Worm (Caenorhabditis elegans) whole organism, mixed stage, embryonic: Measurements from ENCODE around the gene tnt-4.

ENCODE experiments used
- M03D4.4 ChIP-seq: sonication (generic microtip); optimal IDR thresholded peaks from 2 replicates; lab custom pipeline; 2017; ENCODE audit warnings: mild to moderate bottlenecking, missing genetic modification characterization, missing compliant biosample characterization
- bed-3 ChIP-seq: fragments of 200-800 bp; sonication (Bioruptor generic); optimal IDR thresholded peaks from 3 replicates; lab custom pipeline; 2018; ENCODE audit warnings: mild to moderate bottlenecking, missing genetic modification characterization, moderate library complexity, missing compliant biosample characterization
- blmp-1 ChIP-seq: fragments of 150-350 bp; optimal IDR thresholded peaks from 2 replicates; lab custom pipeline; 2014; ENCODE audit warnings: missing biosample characterization, missing genetic modification characterization
- ceh-83 ChIP-seq: fragments of 200-800 bp; sonication (Bioruptor generic); optimal IDR thresholded peaks from 2 replicates; lab custom pipeline; 2018; ENCODE audit warnings: mild to moderate bottlenecking, missing genetic modification characterization, missing compliant biosample characterization
- cnd-1 ChIP-seq: fragments of 200-800 bp; sonication (Bioruptor generic); optimal IDR thresholded peaks from 2 replicates; lab custom pipeline; 2018; ENCODE audit warnings: mild to moderate bottlenecking, missing genetic modification characterization, missing compliant biosample characterization
- drap-1 ChIP-seq: fragments of 200-800 bp; sonication (Bioruptor generic); optimal IDR thresholded peaks from 3 replicates; lab custom pipeline; 2018; ENCODE audit warnings: mild to moderate bottlenecking, missing genetic modification characterization, missing compliant biosample characterization
- elt-1 ChIP-seq: sonication (generic microtip); optimal IDR thresholded peaks from 2 replicates; lab custom pipeline; 2017; ENCODE audit warnings: missing genetic modification characterization, mild to moderate bottlenecking, missing compliant biosample characterization, antibody characterized with exemption, moderate library complexity, borderline replicate concordance; ENCODE audit not compliant: insufficient read depth
- elt-3 ChIP-seq: fragments of 150-350 bp; optimal IDR thresholded peaks from 2 replicates; lab custom pipeline; 2014; ENCODE audit warnings: missing biosample characterization, missing genetic modification characterization
- flh-1 ChIP-seq: fragments of 200-800 bp; sonication (Bioruptor generic); optimal IDR thresholded peaks from 2 replicates; lab custom pipeline; 2018; ENCODE audit warnings: mild to moderate bottlenecking, missing genetic modification characterization, moderate library complexity, missing compliant biosample characterization
- ham-2 ChIP-seq: fragments of 200-800 bp; sonication (Bioruptor generic); optimal IDR thresholded peaks from 2 replicates; lab custom pipeline; 2018; ENCODE audit warnings: mild to moderate bottlenecking, missing genetic modification characterization, missing compliant biosample characterization
- hlh-1 ChIP-seq: fragments of 150-350 bp; optimal IDR thresholded peaks from 2 replicates; lab custom pipeline; 2014; ENCODE audit warnings: missing biosample characterization, missing genetic modification reagents, missing genetic modification characterization
- lin-13 ChIP-seq: fragments of 150-350 bp; optimal IDR thresholded peaks from 2 replicates; lab custom pipeline; 2014; ENCODE audit warnings: missing biosample characterization, missing genetic modification characterization
- lin-32 ChIP-seq: fragments of 200-800 bp; sonication (Bioruptor generic); optimal IDR thresholded peaks from 2 replicates; lab custom pipeline; 2018; ENCODE audit warnings: mild to moderate bottlenecking, missing genetic modification characterization, missing compliant biosample characterization
- lsy-2 ChIP-seq: fragments of 150-350 bp; optimal IDR thresholded peaks from 2 replicates; lab custom pipeline; 2014; ENCODE audit warnings: missing biosample characterization, missing genetic modification characterization
- mab-5 ChIP-seq: fragments of 150-350 bp; optimal IDR thresholded peaks from 2 replicates; lab custom pipeline; 2014; ENCODE audit warnings: missing biosample characterization, missing genetic modification characterization
- mep-1 ChIP-seq: fragments of 150-350 bp; optimal IDR thresholded peaks from 2 replicates; lab custom pipeline; 2017; ENCODE audit warnings: missing biosample characterization, missing genetic modification reagents, missing genetic modification characterization, inconsistent platforms
- mls-2 ChIP-seq: sonication (generic microtip); optimal IDR thresholded peaks from 2 replicates; lab custom pipeline; 2016; ENCODE audit warnings: mild to moderate bottlenecking, missing genetic modification characterization, moderate library complexity, missing compliant biosample characterization
- nhr-2 ChIP-seq: fragments of 150-350 bp; optimal IDR thresholded peaks from 2 replicates; lab custom pipeline; 2014; ENCODE audit warnings: missing biosample characterization, missing genetic modification characterization
- nhr-237 ChIP-seq: fragments of 150-350 bp; optimal IDR thresholded peaks from 2 replicates; lab custom pipeline; 2014; ENCODE audit warnings: missing biosample characterization, missing genetic modification characterization
- nhr-28 ChIP-seq: fragments of 150-350 bp; optimal IDR thresholded peaks from 2 replicates; lab custom pipeline; 2014; ENCODE audit warnings: missing biosample characterization, missing genetic modification characterization
- nhr-76 ChIP-seq: sonication (generic microtip); optimal IDR thresholded peaks from 2 replicates; lab custom pipeline; 2017; ENCODE audit warnings: missing biosample characterization, missing genetic modification characterization
- pha-4 ChIP-seq: fragments of 150-350 bp; optimal IDR thresholded peaks from 2 replicates; lab custom pipeline; 2018; ENCODE audit warnings: missing biosample characterization, missing genetic modification reagents, missing genetic modification characterization
- sem-2 ChIP-seq: fragments of 200-800 bp; sonication (Bioruptor generic); optimal IDR thresholded peaks from 2 replicates; lab custom pipeline; 2018; ENCODE audit warnings: mild to moderate bottlenecking, missing genetic modification characterization, missing compliant biosample characterization
- snpc-4 ChIP-seq: fragments of 150-350 bp; optimal IDR thresholded peaks from 2 replicates; lab custom pipeline; 2014; ENCODE audit warnings: missing biosample characterization, missing genetic modification characterization
- sptf-1 ChIP-seq: sonication (generic microtip); optimal IDR thresholded peaks from 2 replicates; lab custom pipeline; 2017; ENCODE audit warnings: mild to moderate bottlenecking, missing genetic modification characterization, moderate library complexity, missing compliant biosample characterization
- unc-120 ChIP-seq: sonication (generic microtip); optimal IDR thresholded peaks from 2 replicates; lab custom pipeline; 2017; ENCODE audit warnings: missing genetic modification characterization, missing compliant biosample characterization; ENCODE audit not compliant: poor library complexity, severe bottlenecking
- unc-39 ChIP-seq: fragments of 150-350 bp; optimal IDR thresholded peaks from 2 replicates; lab custom pipeline; 2014; ENCODE audit warnings: missing biosample characterization, missing genetic modification characterization
- unc-62 ChIP-seq: fragments of 150-350 bp; optimal IDR thresholded peaks from 2 replicates; lab custom pipeline; 2014; ENCODE audit warnings: missing biosample characterization, missing genetic modification reagents, missing genetic modification characterization
- zip-8 ChIP-seq: fragments of 150-350 bp; optimal IDR thresholded peaks from 2 replicates; lab custom pipeline; 2014; ENCODE audit warnings: missing biosample characterization, missing genetic modification characterization
- ztf-11 ChIP-seq: fragments of 150-350 bp; optimal IDR thresholded peaks from 2 replicates; lab custom pipeline; 2014; ENCODE audit warnings: missing biosample characterization, missing genetic modification characterization

Gene tnt-4

DNA sequence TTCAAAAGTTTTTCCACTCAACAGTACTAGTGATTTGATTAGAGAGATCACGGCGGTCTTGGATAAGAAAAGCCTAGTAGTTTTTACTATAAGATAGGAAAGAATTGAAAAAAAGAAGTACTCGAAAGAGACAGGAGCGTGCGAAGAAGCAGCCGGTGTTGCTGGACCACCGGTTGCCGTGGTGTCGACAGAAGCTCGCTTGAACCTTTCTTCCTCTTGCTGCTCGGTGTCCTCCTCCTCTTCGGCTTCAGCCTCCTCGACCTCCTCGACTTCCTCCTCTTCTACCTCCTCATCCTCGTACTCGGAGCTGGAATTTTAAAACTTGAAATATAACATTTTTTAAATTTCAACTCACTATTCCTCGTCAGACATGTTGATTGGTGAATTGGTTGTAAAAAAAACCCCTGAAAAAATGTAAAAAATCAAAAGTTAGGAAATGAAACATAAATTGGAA, at the start of gene tnt-4:
tnt-4 (minus strand) TSS at position 404 of the 454 bp plus-strand sequence.
- no peak for TF ChIP-seq mab-5
- no peak for TF ChIP-seq unc-62 (GFP tag; lab: Kevin White, UChicago)
- TF ChIP-seq nhr-76 (tag; lab: Kevin White, UChicago), result no peak
- TF ChIP-seq mep-1 (tag; lab: Kevin White, UChicago), result no peak
- no peak for TF ChIP-seq lin-32 (GFP tag; lab: Kevin White, UChicago)
- TF ChIP-seq ceh-83 (GFP tag; lab: Kevin White, UChicago), result no peak
- no peak for TF ChIP-seq mls-2 (tag; lab: Kevin White, UChicago)
- no peak for TF ChIP-seq hlh-1
- TF ChIP-seq pha-4, result no peak
- no peak for TF ChIP-seq bed-3
- TF ChIP-seq ham-2 (GFP tag; lab: Kevin White, UChicago), result no peak
- TF ChIP-seq sem-2 (GFP tag; lab: Kevin White, UChicago), result no peak
- no peak for TF ChIP-seq unc-39 (tag; lab: Kevin White, UChicago)

DNA sequence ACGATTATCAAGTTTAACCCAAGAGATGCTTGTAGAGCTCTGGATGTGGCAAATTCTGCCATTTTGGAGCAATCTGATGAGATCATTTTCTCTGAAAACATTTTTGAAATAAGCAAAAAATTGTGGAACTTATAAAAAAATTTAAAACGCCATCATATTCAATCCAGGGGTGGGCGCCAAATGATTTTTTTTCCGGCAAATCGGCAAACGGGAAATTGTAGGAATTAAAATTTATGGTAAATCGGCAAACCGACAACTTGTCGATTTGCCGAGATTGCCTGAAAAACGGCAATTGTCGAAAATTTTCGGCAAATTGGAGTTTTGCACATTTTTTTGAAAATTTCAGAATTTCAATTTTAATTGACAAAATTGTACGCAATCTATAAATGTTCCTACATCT, 42.8 kb upstream of the tnt-4 start, which contains the start of gene srab-23:
srab-23 (minus strand) TSS at position 101 of the 400 bp plus-strand sequence.
- TF ChIP-seq snpc-4 (tag; lab: Kevin White, UChicago) (no peak), blmp-1 (no peak), sem-2 (GFP tag; lab: Kevin White, UChicago) (no peak), sptf-1 (tag; lab: Kevin White, UChicago) (no peak), bed-3 (no peak), mab-5 (no peak), M03D4.4 (tag; lab: Kevin White, UChicago) (no peak), nhr-237 (tag; lab: Kevin White, UChicago) (no peak), elt-3 (no peak), pha-4 (no peak), nhr-28 (no peak), zip-8 (no peak), flh-1 (GFP tag; lab: Kevin White, UChicago) (no peak), drap-1 (no peak), ham-2 (GFP tag; lab: Kevin White, UChicago) (no peak), nhr-76 (tag; lab: Kevin White, UChicago) (no peak), ceh-83 (GFP tag; lab: Kevin White, UChicago) (no peak), unc-39 (tag; lab: Kevin White, UChicago) (no peak), lin-32 (GFP tag; lab: Kevin White, UChicago) (no peak)

DNA sequence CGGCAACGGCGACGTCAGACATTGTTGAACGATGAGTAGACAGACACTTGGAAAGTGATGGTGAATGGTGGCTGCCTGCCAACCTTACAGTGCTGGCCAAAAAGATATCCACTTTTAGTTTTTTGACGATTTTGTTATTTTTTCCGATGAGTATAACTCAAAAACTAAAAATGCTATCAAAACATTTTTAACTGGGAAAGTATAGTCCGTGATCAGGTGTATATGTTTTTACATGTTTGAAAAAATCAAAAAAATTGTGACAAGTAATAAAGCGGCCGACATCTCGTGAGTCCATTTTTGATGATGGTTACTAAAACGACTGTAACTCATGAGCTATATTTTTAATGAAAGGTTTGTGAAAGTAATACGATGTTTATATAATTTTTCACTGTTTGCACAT, 38.7 kb upstream of the tnt-4 start, which contains the start of gene hil-6:
hil-6 (minus strand) TSS at position 101 of the 400 bp plus-strand sequence.
- TF ChIP-seq blmp-1 (no peak), snpc-4 (tag; lab: Kevin White, UChicago) (no peak), flh-1 (GFP tag; lab: Kevin White, UChicago) (no peak), lsy-2 (tag; lab: Kevin White, UChicago) (no peak), ceh-83 (GFP tag; lab: Kevin White, UChicago) (no peak), nhr-76 (tag; lab: Kevin White, UChicago) (no peak), ztf-11 (tag; lab: Kevin White, UChicago) (no peak), elt-1 (tag; lab: Kevin White, UChicago) (no peak), mab-5 (no peak), unc-39 (tag; lab: Kevin White, UChicago) (no peak), mls-2 (tag; lab: Kevin White, UChicago) (no peak)

- TF ChIP-seq nhr-2, result no peak
- TF ChIP-seq elt-3, result no peak
- no peak for TF ChIP-seq lsy-2 (tag; lab: Kevin White, UChicago)
- no peak for TF ChIP-seq lin-13 (tag; lab: Kevin White, UChicago)
- TF ChIP-seq blmp-1, result no peak
- TF ChIP-seq zip-8, result no peak
- TF ChIP-seq snpc-4 (tag; lab: Kevin White, UChicago), result no peak
- TF ChIP-seq cnd-1 (tag; lab: Kevin White, UChicago), result no peak
- TF ChIP-seq mab-5, result no peak
- no peak for TF ChIP-seq hlh-1
- TF ChIP-seq unc-62 (GFP tag; lab: Kevin White, UChicago), result no peak
- no peak for TF ChIP-seq nhr-76 (tag; lab: Kevin White, UChicago)
- TF ChIP-seq bed-3, result no peak
- TF ChIP-seq elt-1 (tag; lab: Kevin White, UChicago), result no peak
- TF ChIP-seq sem-2 (GFP tag; lab: Kevin White, UChicago), result no peak
Observed at ce11 chrV:2030661-2031060, 37.9 kb upstream of the tnt-4 start.

ce11 chrV:2029877-2030276, 37.2 kb upstream of the tnt-4 start, which contains the start of gene F59A7.12:
F59A7.12 (plus strand) TSS chrV:2030177.
- no peak for TF ChIP-seq unc-39 (tag; lab: Kevin White, UChicago)
- no peak for TF ChIP-seq unc-120
- TF ChIP-seq blmp-1, result no peak
